Fruit fly (Drosophila melanogaster): ENCODE data around the gene Arf1.

Gene Arf1

DNA sequence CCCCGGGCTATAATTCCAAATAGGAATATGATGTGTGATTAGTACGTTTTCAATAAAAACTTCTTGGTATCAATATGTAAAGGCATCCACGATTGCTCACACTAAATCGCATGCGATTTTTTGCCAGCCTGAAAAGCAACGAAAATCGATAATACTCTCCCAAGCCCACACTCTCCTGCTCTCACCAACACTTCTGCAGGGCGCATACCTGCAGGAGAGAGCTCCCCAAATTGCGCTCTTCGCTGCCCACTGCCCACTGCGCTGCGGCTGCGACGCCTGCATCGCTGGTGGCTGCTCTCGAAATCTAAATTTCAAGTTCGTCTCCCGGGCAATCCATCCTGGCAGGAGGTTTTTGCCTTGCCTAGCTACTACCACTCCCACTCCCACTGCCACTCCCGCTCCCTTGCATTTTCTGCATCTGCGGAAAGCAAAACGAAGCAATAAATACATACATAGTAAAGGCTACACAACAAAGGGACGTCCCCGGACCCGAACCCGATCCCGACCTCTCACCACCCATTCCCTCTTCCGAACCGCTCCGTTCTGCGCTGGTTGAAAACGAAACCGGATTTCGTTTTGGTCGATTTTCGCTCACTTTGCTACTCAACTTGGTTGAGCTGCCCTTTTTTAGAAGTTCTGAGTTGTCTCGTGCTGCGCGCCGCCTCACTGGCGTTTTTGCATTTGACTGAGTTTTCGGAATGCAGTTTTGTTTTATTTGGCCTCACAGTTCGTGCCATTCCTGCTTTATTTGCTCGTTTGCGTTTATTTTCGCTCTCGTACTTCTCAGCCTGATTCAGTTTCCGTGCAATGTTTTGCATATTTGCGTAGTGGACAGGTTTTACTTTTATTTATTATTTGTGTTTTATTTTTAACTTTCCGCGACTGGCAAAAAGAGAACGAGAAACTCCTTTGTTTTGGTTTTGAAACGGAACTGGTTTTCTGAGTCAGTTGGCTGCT is 20.6 kb downstream of the Arf1 start (continued):
- TF ChIP-seq crol (GFP tag; IDR thresholded peaks at IDR 0.05): peak; percentile 20; the same call in 1 of the 2 replicates
- TF ChIP-seq gcm (GFP tag; optimal IDR thresholded peaks at IDR 0.05): no peak
- TF ChIP-seq CG12391 (tag; optimal IDR thresholded peaks at IDR 0.05): no peak
- no peak for TF ChIP-seq Dfd (GFP tag; optimal IDR thresholded peaks at IDR 0.05)
- no peak for TF ChIP-seq Dip3 (GFP tag; optimal IDR thresholded peaks at IDR 0.05)
- no peak for TF ChIP-seq Hey (tag; optimal IDR thresholded peaks at IDR 0.05)
- peak; percentile 61 for TF ChIP-seq sens (GFP tag)
- peak; percentile 98 for TF ChIP-seq nom (GFP tag; optimal IDR thresholded peaks at IDR 0.05)
- TF ChIP-seq vnd (GFP tag; IDR thresholded peaks at IDR 0.05; ENCODE audit: partially characterized antibody): no peak
- TF ChIP-seq sens-2 (GFP tag; IDR thresholded peaks at IDR 0.05): no peak
- no peak for TF ChIP-seq CG31441 (GFP tag; IDR thresholded peaks at IDR 0.05)
- peak; percentile 33 for TF ChIP-seq pros (GFP tag; optimal IDR thresholded peaks at IDR 0.05)
- no peak for TF ChIP-seq D19B (GFP tag; optimal IDR thresholded peaks at IDR 0.05)
- no peak for TF ChIP-seq cwo (GFP tag; optimal IDR thresholded peaks at IDR 0.05)
- TF ChIP-seq CG14441 (GFP tag; IDR thresholded peaks at IDR 0.05): no peak
- TF ChIP-seq Ptx1 (GFP tag; IDR thresholded peaks at IDR 0.05): no peak
- TF ChIP-seq Trl (optimal IDR thresholded peaks at IDR 0.05): peak; percentile 53 to 73
- no peak for TF ChIP-seq Trl (GFP tag; optimal IDR thresholded peaks at IDR 0.05)
- peak; percentile 26 for TF ChIP-seq nerfin-1 (tag; optimal IDR thresholded peaks at IDR 0.05)
- TF ChIP-seq danr (GFP tag; IDR thresholded peaks at IDR 0.05): no peak
- TF ChIP-seq da (GFP tag; optimal IDR thresholded peaks at IDR 0.05): no peak
- no peak for TF ChIP-seq run (tag; optimal IDR thresholded peaks at IDR 0.05)
- TF ChIP-seq CG15011 (GFP tag; optimal IDR thresholded peaks at IDR 0.05): no peak
- TF ChIP-seq CG1832 (GFP tag; optimal IDR thresholded peaks at IDR 0.05): no peak
- TF ChIP-seq CHES-1-like (GFP tag; optimal IDR thresholded peaks at IDR 0.05): no peak
- TF ChIP-seq crc (GFP tag; optimal IDR thresholded peaks at IDR 0.05): no peak
- TF ChIP-seq exex (tag; optimal IDR thresholded peaks at IDR 0.05): no peak
- TF ChIP-seq pan (optimal IDR thresholded peaks at IDR 0.05): no peak
- no peak for TF ChIP-seq pan (GFP tag; optimal IDR thresholded peaks at IDR 0.05 in 1 of 2, IDR thresholded peaks at IDR 0.05 in 1 of 2)
- TF ChIP-seq z (GFP tag; IDR thresholded peaks at IDR 0.05): peak; percentile 74
- TF ChIP-seq CG9437 (GFP tag; optimal IDR thresholded peaks at IDR 0.05): no peak
- no peak for TF ChIP-seq CG8281 (tag; optimal IDR thresholded peaks at IDR 0.05)
- TF ChIP-seq vvl (GFP tag; IDR thresholded peaks at IDR 0.05): no peak
- no peak for TF ChIP-seq Jarid2 (GFP tag; optimal IDR thresholded peaks at IDR 0.05)
- TF ChIP-seq onecut (GFP tag; IDR thresholded peaks at IDR 0.05): peak; percentile 98

DNA sequence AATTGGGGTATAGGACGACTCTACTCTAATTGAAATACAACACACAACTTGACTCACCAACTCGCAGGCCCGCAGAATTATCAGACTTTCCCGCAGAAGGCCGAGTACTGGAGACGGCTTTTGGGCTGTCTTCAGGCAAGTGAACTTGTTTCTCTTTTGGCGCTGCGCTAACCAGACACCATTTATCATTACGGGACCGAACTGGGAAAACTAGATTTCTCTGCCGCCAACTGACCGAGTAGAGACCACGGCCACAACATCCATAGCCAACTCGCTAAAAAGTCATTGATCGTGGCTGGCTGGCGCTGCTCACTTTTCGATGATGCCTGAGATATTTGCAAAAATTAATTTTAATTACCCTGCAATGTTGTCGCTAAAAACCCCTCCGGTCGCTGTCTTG is 23.1 kb downstream of the Arf1 start:
- TF ChIP-seq fru (optimal IDR thresholded peaks at IDR 0.05) (no peak), BtbVII (GFP tag; optimal IDR thresholded peaks at IDR 0.05) (no peak), CG12769 (tag; optimal IDR thresholded peaks at IDR 0.05) (peak; percentile 12), CG2199 (GFP tag; IDR thresholded peaks at IDR 0.05) (0 out of 3 replicates have a peak, but pooled peaks have one; percentile 65)

All from whole organism, embryonic.